Fruit fly (Drosophila melanogaster): ENCODE data around the gene Muc11A.

dm6 chrX:12018440-12019101 lies 41.0 kb upstream of the Muc11A start, which contains the start of gene Lsm12a:
- TF ChIP-seq OdsH (GFP tag; optimal IDR thresholded peaks at IDR 0.05) (no peak), Hr78 (GFP tag; optimal IDR thresholded peaks at IDR 0.05) (no peak), dl (GFP tag; optimal IDR thresholded peaks at IDR 0.05; ENCODE audit: insufficient read depth in 1 of 2, partially characterized antibody in 2 of 2) (no peak), pan (optimal IDR thresholded peaks at IDR 0.05) (no peak), ey (GFP tag; optimal IDR thresholded peaks at IDR 0.05) (no peak), Abd-B (GFP tag; optimal IDR thresholded peaks at IDR 0.05) (no peak), usp (GFP tag; optimal IDR thresholded peaks at IDR 0.05) (no peak), tai (GFP tag; optimal IDR thresholded peaks at IDR 0.05) (no peak), woc (GFP tag; optimal IDR thresholded peaks at IDR 0.05) (no peak), Dfd (GFP tag; optimal IDR thresholded peaks at IDR 0.05) (no peak)
